Fruit fly (Drosophila melanogaster) whole organism, prepupa: ENCODE results near the gene Dus4.

Source experiments
- CG10631 ChIP-seq: fragments of 200-800 bp; sonication (Bioruptor generic); optimal IDR thresholded peaks from 2 replicates; lab custom pipeline; 2016; ENCODE audit warnings: missing biosample characterization, missing genetic modification characterization
- CG11294 ChIP-seq: fragments of 200-800 bp; sonication (Bioruptor generic); IDR thresholded peaks from 2 replicates; pipeline ENCODE4 v1.3.6; 2022; ENCODE audit warnings: missing biosample characterization, missing genetic modification characterization
- CG11762 ChIP-seq: fragments of 200-800 bp; sonication (Bioruptor generic); optimal IDR thresholded peaks from 3 replicates; lab custom pipeline; 2016; ENCODE audit warnings: missing biosample characterization, missing genetic modification characterization; ENCODE audit not compliant: insufficient read depth
- CG15336 ChIP-seq: fragments of 200-800 bp; sonication (Bioruptor generic); IDR thresholded peaks from 2 replicates; pipeline ENCODE4 v1.3.6; 2022; ENCODE audit warnings: missing biosample characterization, missing genetic modification characterization
- CG1621 ChIP-seq: fragments of 200-800 bp; sonication (Bioruptor generic); optimal IDR thresholded peaks from 3 replicates; lab custom pipeline; 2018; ENCODE audit warnings: missing biosample characterization, mild to moderate bottlenecking, missing genetic modification characterization
- CG3032 ChIP-seq: fragments of 200-800 bp; optimal IDR thresholded peaks from 2 replicates; lab custom pipeline; 2019; ENCODE audit warnings: missing biosample characterization, mild to moderate bottlenecking, missing genetic modification characterization, moderate library complexity
- CG4318 ChIP-seq: fragments of 200-800 bp; sonication (Bioruptor generic); optimal IDR thresholded peaks from 3 replicates; lab custom pipeline; 2017; ENCODE audit warnings: missing biosample characterization, mild to moderate bottlenecking, missing genetic modification characterization
- CG6163 ChIP-seq: fragments of 200-800 bp; sonication (Bioruptor generic); IDR thresholded peaks from 3 replicates; pipeline ENCODE4 v1.3.6; 2022; ENCODE audit warnings: missing biosample characterization, missing genetic modification characterization
- CG6792 ChIP-seq: fragments of 200-800 bp; sonication (Bioruptor generic); optimal IDR thresholded peaks from 3 replicates; lab custom pipeline; 2016; ENCODE audit warnings: missing biosample characterization, missing genetic modification characterization
- CG6808 ChIP-seq: fragments of 200-800 bp; sonication (Bioruptor generic); optimal IDR thresholded peaks from 3 replicates; lab custom pipeline; 2017; ENCODE audit warnings: missing biosample characterization, missing genetic modification characterization, mild to moderate bottlenecking, moderate library complexity, missing genetic modification reagents
- CG8319 ChIP-seq: fragments of 200-800 bp; sonication (Bioruptor generic); optimal IDR thresholded peaks from 3 replicates; lab custom pipeline; 2016; ENCODE audit warnings: missing biosample characterization, missing genetic modification characterization
- CG8632 ChIP-seq: fragments of 200-800 bp; sonication (Bioruptor generic); optimal IDR thresholded peaks from 3 replicates; lab custom pipeline; 2016; ENCODE audit warnings: missing biosample characterization, missing genetic modification characterization
- Eip78C ChIP-seq: fragments of 200-800 bp; sonication (Bioruptor generic); peaks from one replicate; lab custom pipeline; 2016; ENCODE audit warnings: missing biosample characterization, missing genetic modification characterization
- Ets21C ChIP-seq: fragments of 200-800 bp; sonication (Bioruptor generic); optimal IDR thresholded peaks from 3 replicates; lab custom pipeline; 2016; ENCODE audit warnings: missing biosample characterization, missing genetic modification characterization
- Ets96B ChIP-seq: fragments of 200-800 bp; optimal IDR thresholded peaks from 2 replicates; lab custom pipeline; 2019; ENCODE audit warnings: missing biosample characterization, mild to moderate bottlenecking, missing genetic modification characterization, moderate library complexity
- Gug ChIP-seq: fragments of 200-800 bp; sonication (Bioruptor generic); IDR thresholded peaks from 2 replicates; pipeline ENCODE4 v1.3.6; 2022; ENCODE audit warnings: missing biosample characterization, missing genetic modification characterization
- Hr39 ChIP-seq: fragments of 200-800 bp; sonication (Bioruptor generic); optimal IDR thresholded peaks from 2 replicates; lab custom pipeline; 2016; ENCODE audit warnings: missing biosample characterization, missing genetic modification characterization
- Hr4 ChIP-seq: fragments of 200-800 bp; sonication (Bioruptor generic); optimal IDR thresholded peaks from 3 replicates; lab custom pipeline; 2016; ENCODE audit warnings: missing biosample characterization, missing genetic modification characterization
- Met ChIP-seq: fragments of 200-800 bp; sonication (Bioruptor generic); optimal IDR thresholded peaks from 3 replicates; lab custom pipeline; 2016; ENCODE audit warnings: missing biosample characterization, missing genetic modification characterization
- Sox102F ChIP-seq: fragments of 200-800 bp; sonication (Bioruptor generic); optimal IDR thresholded peaks from 2 replicates; lab custom pipeline; 2016; ENCODE audit warnings: missing biosample characterization, mild to moderate bottlenecking, missing genetic modification characterization
- Sox14 ChIP-seq: fragments of 200-800 bp; sonication (Bioruptor generic); optimal IDR thresholded peaks from 3 replicates; lab custom pipeline; 2016; ENCODE audit warnings: missing biosample characterization, missing genetic modification characterization
- Sox15 ChIP-seq: fragments of 200-800 bp; sonication (Bioruptor generic); optimal IDR thresholded peaks from 3 replicates; lab custom pipeline; 2016; ENCODE audit warnings: missing biosample characterization, missing genetic modification characterization
- acj6 ChIP-seq: fragments of 200-800 bp; sonication (Bioruptor generic); optimal IDR thresholded peaks from 3 replicates; lab custom pipeline; 2016; ENCODE audit warnings: missing biosample characterization, missing genetic modification characterization
- dsx ChIP-seq: fragments of 200-800 bp; optimal IDR thresholded peaks from 3 replicates; lab custom pipeline; 2019; ENCODE audit warnings: missing biosample characterization, mild to moderate bottlenecking, missing genetic modification characterization, moderate library complexity; ENCODE audit not compliant: poor library complexity, severe bottlenecking
- eg ChIP-seq: fragments of 200-800 bp; sonication (Bioruptor generic); IDR thresholded peaks from 3 replicates; pipeline ENCODE4 v1.3.6; 2022; ENCODE audit warnings: missing biosample characterization, missing genetic modification characterization
- esn ChIP-seq: fragments of 200-800 bp; sonication (Bioruptor generic); optimal IDR thresholded peaks from 2 replicates; lab custom pipeline; 2016; ENCODE audit warnings: missing biosample characterization, mild to moderate bottlenecking, missing genetic modification characterization, moderate library complexity
- fd59A ChIP-seq: fragments of 200-800 bp; sonication (Bioruptor generic); optimal IDR thresholded peaks from 2 replicates; lab custom pipeline; 2017; ENCODE audit warnings: missing biosample characterization, mild to moderate bottlenecking, missing genetic modification characterization, missing genetic modification reagents
- fd85E ChIP-seq: fragments of 200-800 bp; sonication (Bioruptor generic); optimal IDR thresholded peaks from 3 replicates; lab custom pipeline; 2016; ENCODE audit warnings: missing biosample characterization, missing genetic modification characterization
- lz ChIP-seq: fragments of 200-800 bp; sonication (Bioruptor generic); optimal IDR thresholded peaks from 3 replicates; lab custom pipeline; 2016; ENCODE audit warnings: missing biosample characterization, missing genetic modification characterization
- pdm3 ChIP-seq: fragments of 200-800 bp; sonication (Bioruptor generic); optimal IDR thresholded peaks from 3 replicates; lab custom pipeline; 2016; ENCODE audit warnings: missing biosample characterization, missing genetic modification characterization
- spab ChIP-seq: fragments of 200-800 bp; sonication (Bioruptor generic); optimal IDR thresholded peaks from 2 replicates; lab custom pipeline; 2017; ENCODE audit warnings: missing biosample characterization, mild to moderate bottlenecking, missing genetic modification characterization, missing genetic modification reagents
- svp ChIP-seq: fragments of 200-800 bp; sonication (Bioruptor generic); peaks from one replicate; lab custom pipeline; 2016; ENCODE audit warnings: missing biosample characterization, missing genetic modification characterization
- topi ChIP-seq: fragments of 200-800 bp; sonication (Bioruptor generic); optimal IDR thresholded peaks from 3 replicates; lab custom pipeline; 2016; ENCODE audit warnings: missing biosample characterization, missing genetic modification characterization
- vri ChIP-seq: fragments of 200-800 bp; sonication (Bioruptor generic); optimal IDR thresholded peaks from 3 replicates; lab custom pipeline; 2016; ENCODE audit warnings: missing biosample characterization, mild to moderate bottlenecking, missing genetic modification characterization

Dus4 gene

dm6 chr2L:19057799-19058198, 5.3 kb upstream of the Dus4 start:
- TF ChIP-seq Sox14 (GFP tag; lab: Kevin White, UChicago) = no peak
- no peak for TF ChIP-seq CG11762 (GFP tag; lab: Kevin White, UChicago)
- no peak for TF ChIP-seq lz (GFP tag; lab: Kevin White, UChicago)
- no peak for TF ChIP-seq fd85E (GFP tag; lab: Kevin White, UChicago)
- TF ChIP-seq CG6808 (GFP tag; lab: Kevin White, UChicago) = no peak
- TF ChIP-seq Ets21C (GFP tag; lab: Kevin White, UChicago) = no peak
- TF ChIP-seq Sox15 (GFP tag; lab: Kevin White, UChicago) = no peak
- TF ChIP-seq topi (GFP tag; lab: Kevin White, UChicago) = no peak
- TF ChIP-seq spab = no peak
- no peak for TF ChIP-seq CG8319 (GFP tag; lab: Kevin White, UChicago)
- TF ChIP-seq Ets96B = no peak
- TF ChIP-seq pdm3 = no peak
- TF ChIP-seq CG6163 (GFP tag; lab: Robert Waterston, UW) = no peak
- no peak for TF ChIP-seq Hr39 (GFP tag; lab: Kevin White, UChicago)
- no peak for TF ChIP-seq Sox102F
- no peak for TF ChIP-seq svp (GFP tag; lab: Kevin White, UChicago)
- TF ChIP-seq Met = no peak

- peak; percentile 49 for TF ChIP-seq CG15336 (GFP tag; lab: Robert Waterston, UW)
- no peak for TF ChIP-seq CG6808 (GFP tag; lab: Kevin White, UChicago)
- no peak for TF ChIP-seq CG8632 (GFP tag; lab: Kevin White, UChicago)
- no peak for TF ChIP-seq lz (GFP tag; lab: Kevin White, UChicago)
- TF ChIP-seq Gug (GFP tag; lab: Robert Waterston, UW) = no peak
- TF ChIP-seq topi (GFP tag; lab: Kevin White, UChicago) = no peak
- TF ChIP-seq fd59A (GFP tag; lab: Kevin White, UChicago) = no peak
- peak; percentile 21 for TF ChIP-seq CG3032
- peak; percentile 71 for TF ChIP-seq CG6163 (GFP tag; lab: Robert Waterston, UW)
- peak; percentile 78 for TF ChIP-seq eg
- peak; percentile 16 for TF ChIP-seq CG1621 (tag; lab: Kevin White, UChicago)
- peak; percentile 72 for TF ChIP-seq Hr4 (GFP tag; lab: Kevin White, UChicago)
These were observed 4.2 kb upstream of the Dus4 start, which contains the start of gene Phlpp for dm6 chr2L:19058916-19059315. Gene Phlpp (plus strand): TSS chr2L:19059129.

- TF ChIP-seq dsx (GFP tag; lab: Kevin White, UChicago) = no peak
- no peak for TF ChIP-seq CG11294 (GFP tag; lab: Robert Waterston, UW)
- no peak for TF ChIP-seq esn (GFP tag; lab: Kevin White, UChicago)
- no peak for TF ChIP-seq spab
- no peak for TF ChIP-seq Sox15 (GFP tag; lab: Kevin White, UChicago)
These were observed 1.6 kb downstream of the Dus4 start, which contains the start of gene CG17343 for dm6 chr2L:19064706-19065105. Gene CG17343 (plus strand): TSS chr2L:19064929.

dm6 chr2L:19068393-19068792, 5.3 kb downstream of the Dus4 start:
- TF ChIP-seq Eip78C (no peak), CG11294 (GFP tag; lab: Robert Waterston, UW) (no peak), vri (GFP tag; lab: Kevin White, UChicago) (no peak), CG8319 (GFP tag; lab: Kevin White, UChicago) (no peak), CG3032 (no peak), Gug (GFP tag; lab: Robert Waterston, UW) (no peak), CG10631 (GFP tag; lab: Kevin White, UChicago) (no peak), dsx (GFP tag; lab: Kevin White, UChicago) (no peak), Ets96B (no peak), CG4318 (GFP tag; lab: Kevin White, UChicago) (no peak), CG6792 (no peak), esn (GFP tag; lab: Kevin White, UChicago) (no peak), acj6 (GFP tag; lab: Kevin White, UChicago) (no peak)
